Worm (Caenorhabditis elegans) whole organism, L2 larva: ENCODE data around the gene srab-11.

Experiments used
- R02D3.7 ChIP-seq: fragments of 150-350 bp; optimal IDR thresholded peaks from 2 replicates; lab custom pipeline; 2014; ENCODE audit warnings: missing biosample characterization, missing genetic modification characterization
- ZK546.5 ChIP-seq: sonication (generic microtip); optimal IDR thresholded peaks from 2 replicates; lab custom pipeline; 2017; ENCODE audit warnings: missing biosample characterization, missing genetic modification characterization
- ama-1 ChIP-seq: fragments of 150-350 bp; optimal IDR thresholded peaks from 2 replicates; lab custom pipeline; 2018; ENCODE audit warnings: inconsistent platforms
- ceh-82 ChIP-seq: fragments of 150-350 bp; optimal IDR thresholded peaks from 2 replicates; lab custom pipeline; 2014; ENCODE audit warnings: missing biosample characterization, missing genetic modification characterization
- lin-39 ChIP-seq: fragments of 150-350 bp; optimal IDR thresholded peaks from 2 replicates; lab custom pipeline; 2014; ENCODE audit warnings: missing biosample characterization, missing genetic modification reagents, missing genetic modification characterization
- mdl-1 ChIP-seq, 2 experiments: fragments of 150-350 bp in 1 of 2; sonication (generic microtip) in 1 of 2; optimal IDR thresholded peaks; 2 replicates each; lab custom pipeline; 2017; ENCODE audit warnings: missing biosample characterization in 2 of 2, missing genetic modification characterization in 2 of 2
- nhr-12 ChIP-seq: fragments of 150-350 bp; optimal IDR thresholded peaks from 2 replicates; lab custom pipeline; 2014; ENCODE audit warnings: missing biosample characterization, missing genetic modification characterization
- nhr-237 ChIP-seq: fragments of 150-350 bp; optimal IDR thresholded peaks from 2 replicates; lab custom pipeline; 2014; ENCODE audit warnings: missing biosample characterization, missing genetic modification characterization
- zag-1 ChIP-seq: fragments of 150-350 bp; optimal IDR thresholded peaks from 2 replicates; lab custom pipeline; 2014; ENCODE audit warnings: missing biosample characterization, missing genetic modification characterization
- ztf-4 ChIP-seq: fragments of 150-350 bp; optimal IDR thresholded peaks from 2 replicates; lab custom pipeline; 2014; ENCODE audit warnings: missing biosample characterization, missing genetic modification characterization

DNA sequence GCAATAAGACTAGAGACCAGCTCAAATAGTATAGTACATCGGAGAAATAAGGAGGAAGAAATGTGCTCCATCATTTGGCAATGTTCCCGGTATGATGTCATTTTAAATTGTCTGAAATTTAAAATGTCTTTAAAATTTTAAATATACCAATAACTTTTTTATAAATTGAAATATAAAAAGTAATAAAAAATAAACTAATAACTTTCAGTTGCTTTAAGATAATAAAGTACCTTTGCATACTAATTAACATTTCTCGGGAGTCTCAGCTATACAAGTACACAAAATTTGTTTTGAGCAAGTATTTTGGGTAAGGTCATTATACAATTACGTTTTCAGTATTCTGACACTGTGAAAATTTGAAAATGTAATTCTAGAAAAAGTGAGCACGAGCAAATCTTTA lies 5.0 kb upstream of the srab-11 start, which contains the start of gene srab-6:
- TF ChIP-seq ceh-82 (tag; lab: Kevin White, UChicago): no peak
- no peak for TF ChIP-seq R02D3.7 (tag; lab: Kevin White, UChicago)
- no peak for TF ChIP-seq ZK546.5
- TF ChIP-seq nhr-12 (tag; lab: Kevin White, UChicago): no peak
- TF ChIP-seq mdl-1 (tag; optimal IDR thresholded peaks at IDR 0.05; lab: Kevin White, UChicago): no peak
- no peak for TF ChIP-seq ztf-4 (tag; lab: Kevin White, UChicago)
- TF ChIP-seq zag-1 (tag; lab: Kevin White, UChicago): no peak
- TF ChIP-seq lin-39: no peak
- no peak for TF ChIP-seq nhr-237
- no peak for TF ChIP-seq ama-1 (lab: Kevin White, UChicago)
